Fruit fly (Drosophila melanogaster) whole organism, embryonic: Measurements from ENCODE around the gene lectin-28C.

Experiments
- BEAF-32 ChIP-seq: fragments of 200-800 bp; sonication (Bioruptor generic); optimal IDR thresholded peaks from 3 replicates; lab custom pipeline; 2017; ENCODE audit warnings: missing biosample characterization, missing genetic modification characterization, mild to moderate bottlenecking, moderate library complexity, missing genetic modification reagents
- CG10543 ChIP-seq: fragments of 200-800 bp; sonication (Bioruptor generic); optimal IDR thresholded peaks from 3 replicates; lab custom pipeline; 2017; ENCODE audit warnings: missing biosample characterization, mild to moderate bottlenecking, missing genetic modification characterization, moderate library complexity
- CG10565 ChIP-seq: fragments of 200-800 bp; sonication (Bioruptor generic); optimal IDR thresholded peaks from 3 replicates; lab custom pipeline; 2016; ENCODE audit warnings: missing biosample characterization, mild to moderate bottlenecking, missing genetic modification characterization
- CG10959 ChIP-seq: fragments of 200-800 bp; sonication (Bioruptor generic); IDR thresholded peaks from 2 replicates; pipeline ENCODE4 v1.3.6; 2022; ENCODE audit warnings: missing biosample characterization, missing genetic modification characterization
- CG12391 ChIP-seq: fragments of 200-800 bp; sonication (Bioruptor generic); optimal IDR thresholded peaks from 3 replicates; lab custom pipeline; 2018; ENCODE audit warnings: missing biosample characterization, mild to moderate bottlenecking, missing genetic modification characterization, moderate library complexity
- CG13123 ChIP-seq: fragments of 200-800 bp; sonication (Bioruptor generic); optimal IDR thresholded peaks from 2 replicates; lab custom pipeline; 2016; ENCODE audit warnings: missing biosample characterization, missing genetic modification characterization
- CG17361 ChIP-seq: fragments of 200-800 bp; sonication (Bioruptor generic); IDR thresholded peaks from 3 replicates; pipeline ENCODE4 v1.3.6; 2022; ENCODE audit warnings: missing biosample characterization, missing genetic modification characterization
- CG17568 ChIP-seq: fragments of 200-800 bp; sonication (Bioruptor generic); optimal IDR thresholded peaks from 2 replicates; lab custom pipeline; 2018; ENCODE audit warnings: missing biosample characterization, mild to moderate bottlenecking, missing genetic modification characterization, moderate library complexity
- CG30403 ChIP-seq: fragments of 200-800 bp; sonication (Bioruptor generic); optimal IDR thresholded peaks from 3 replicates; lab custom pipeline; 2016; ENCODE audit warnings: missing biosample characterization, missing genetic modification characterization
- CG32767 ChIP-seq: fragments of 200-800 bp; sonication (Bioruptor generic); IDR thresholded peaks from 2 replicates; pipeline ENCODE4 v1.3.6; 2022; ENCODE audit warnings: missing biosample characterization, missing genetic modification characterization
- CG3838 ChIP-seq: fragments of 200-800 bp; sonication (Bioruptor generic); optimal IDR thresholded peaks from 3 replicates; lab custom pipeline; 2016; ENCODE audit warnings: missing biosample characterization, missing genetic modification characterization
- CG4617 ChIP-seq: fragments of 200-800 bp; sonication (Bioruptor generic); optimal IDR thresholded peaks from 3 replicates; lab custom pipeline; 2016; ENCODE audit warnings: missing biosample characterization, missing genetic modification characterization, borderline replicate concordance
- CG5245 ChIP-seq: fragments of 200-800 bp; sonication (Bioruptor generic); optimal IDR thresholded peaks from 3 replicates; lab custom pipeline; 2016; ENCODE audit warnings: missing biosample characterization, missing genetic modification characterization
- CG5953 ChIP-seq: fragments of 200-800 bp; sonication (Bioruptor generic); IDR thresholded peaks from 2 replicates; pipeline ENCODE4 v1.3.6; 2022; ENCODE audit warnings: missing biosample characterization, missing genetic modification characterization
- CG6791 ChIP-seq: fragments of 200-800 bp; sonication (Bioruptor generic); IDR thresholded peaks from 3 replicates; pipeline ENCODE4 v1.3.6; 2022; ENCODE audit warnings: missing biosample characterization, missing genetic modification characterization; ENCODE audit not compliant: partially characterized antibody
- CG6854 ChIP-seq: fragments of 200-800 bp; sonication (Bioruptor generic); optimal IDR thresholded peaks from 3 replicates; lab custom pipeline; 2017; ENCODE audit warnings: missing biosample characterization, mild to moderate bottlenecking, missing genetic modification characterization
- D19A ChIP-seq: fragments of 200-800 bp; optimal IDR thresholded peaks from 3 replicates; lab custom pipeline; 2019; ENCODE audit warnings: missing biosample characterization, mild to moderate bottlenecking, missing genetic modification characterization, moderate library complexity
- Deaf1 ChIP-seq: fragments of 200-800 bp; optimal IDR thresholded peaks from 3 replicates; lab custom pipeline; 2019; ENCODE audit warnings: missing biosample characterization, mild to moderate bottlenecking, missing genetic modification characterization, moderate library complexity
- Eip74EF ChIP-seq, 2 experiments: fragments of 200-800 bp in 1 of 2; fragments of >200 bp in 1 of 2; sonication (Bioruptor generic) in 1 of 2; optimal IDR thresholded peaks; 2 replicates each; lab custom pipeline; 2017 to 2019; ENCODE audit warnings: missing biosample characterization in 2 of 2, missing genetic modification characterization in 2 of 2, mild to moderate bottlenecking in 1 of 2, moderate library complexity in 1 of 2
- H15 ChIP-seq: fragments of 200-800 bp; sonication (Bioruptor generic); IDR thresholded peaks from 3 replicates; pipeline ENCODE4 v1.3.6; 2022; ENCODE audit warnings: missing biosample characterization, missing genetic modification characterization
- HLH54F ChIP-seq: fragments of 200-800 bp; sonication (Bioruptor generic); optimal IDR thresholded peaks from 3 replicates; lab custom pipeline; 2016; ENCODE audit warnings: missing biosample characterization, missing genetic modification characterization
- Hr39 ChIP-seq: fragments of >200 bp; optimal IDR thresholded peaks from 2 replicates; lab custom pipeline; 2017
- Hr51 ChIP-seq, 2 experiments: fragments of 200-800 bp; sonication (Bioruptor generic); optimal IDR thresholded peaks; 2 replicates in 1 of 2; 3 replicates in 1 of 2; lab custom pipeline; 2016 to 2018; ENCODE audit warnings: missing biosample characterization in 2 of 2, missing genetic modification characterization in 2 of 2, mild to moderate bottlenecking in 1 of 2, moderate library complexity in 1 of 2
- Hr78 ChIP-seq, 2 experiments: fragments of 200-800 bp in 1 of 2; fragments of >200 bp in 1 of 2; sonication (Bioruptor generic) in 1 of 2; optimal IDR thresholded peaks; 2 replicates each; lab custom pipeline; 2017 to 2019; ENCODE audit warnings: missing biosample characterization in 2 of 2, missing genetic modification characterization in 2 of 2, mild to moderate bottlenecking in 1 of 2, moderate library complexity in 1 of 2
- Nf-YC ChIP-seq: fragments of 200-800 bp; optimal IDR thresholded peaks from 3 replicates; lab custom pipeline; 2019; ENCODE audit warnings: missing biosample characterization, mild to moderate bottlenecking, missing genetic modification characterization, moderate library complexity
- Poxn ChIP-seq: fragments of 200-800 bp; sonication (Bioruptor generic); IDR thresholded peaks from 2 replicates; pipeline ENCODE4 v1.3.6; 2022; ENCODE audit warnings: missing biosample characterization, missing genetic modification characterization
- Rfx ChIP-seq: fragments of 200-800 bp; sonication (Bioruptor generic); IDR thresholded peaks from 2 replicates; pipeline ENCODE4 v1.3.6; 2022; ENCODE audit warnings: missing biosample characterization, missing genetic modification characterization
- Side ChIP-seq: fragments of 200-800 bp; sonication (Bioruptor generic); optimal IDR thresholded peaks from 2 replicates; lab custom pipeline; 2016; ENCODE audit warnings: missing biosample characterization, missing genetic modification characterization
- Sin3A ChIP-seq: fragments of >200 bp; optimal IDR thresholded peaks from 2 replicates; lab custom pipeline; 2018
- Trl ChIP-seq, 3 experiments: fragments of >200 bp in 2 of 3; fragments of 200-800 bp in 1 of 3; sonication (Bioruptor generic) in 1 of 3; optimal IDR thresholded peaks; 2 replicates in 1 of 3; 3 replicates in 2 of 3; lab custom pipeline; 2016 to 2017; ENCODE audit warnings: missing biosample characterization in 1 of 3, missing genetic modification characterization in 1 of 3
- Vsx1 ChIP-seq: fragments of 200-800 bp; sonication (Bioruptor generic); optimal IDR thresholded peaks from 2 replicates; lab custom pipeline; 2017; ENCODE audit warnings: missing biosample characterization, mild to moderate bottlenecking, missing genetic modification characterization, missing genetic modification reagents
- chif ChIP-seq, 2 experiments: fragments of 200-800 bp; sonication (Bioruptor generic); optimal IDR thresholded peaks; 3 replicates each; lab custom pipeline; 2016; ENCODE audit warnings: missing biosample characterization in 2 of 2, missing genetic modification characterization in 2 of 2
- chm ChIP-seq: fragments of 200-800 bp; sonication (Bioruptor generic); IDR thresholded peaks from 2 replicates; pipeline ENCODE4 v1.3.6; 2022; ENCODE audit warnings: missing biosample characterization, missing genetic modification characterization
- crp ChIP-seq, 2 experiments: fragments of 200-800 bp; sonication (Bioruptor generic); optimal IDR thresholded peaks; 2 replicates in 1 of 2; 3 replicates in 1 of 2; lab custom pipeline; 2017; ENCODE audit warnings: missing biosample characterization in 2 of 2, missing genetic modification characterization in 2 of 2, mild to moderate bottlenecking in 1 of 2, moderate library complexity in 1 of 2
- exex ChIP-seq: fragments of 200-800 bp; sonication (Bioruptor generic); optimal IDR thresholded peaks from 4 replicates; lab custom pipeline; 2018; ENCODE audit warnings: missing biosample characterization, mild to moderate bottlenecking, missing genetic modification characterization, moderate library complexity
- fd3F ChIP-seq: fragments of 200-800 bp; sonication (Bioruptor generic); optimal IDR thresholded peaks from 2 replicates; lab custom pipeline; 2018; ENCODE audit warnings: missing biosample characterization, mild to moderate bottlenecking, missing genetic modification characterization, moderate library complexity
- gsb-n ChIP-seq: fragments of 200-800 bp; sonication (Bioruptor generic); optimal IDR thresholded peaks from 3 replicates; lab custom pipeline; 2018; ENCODE audit warnings: missing biosample characterization, mild to moderate bottlenecking, missing genetic modification characterization
- inv ChIP-seq: fragments of 200-800 bp; sonication (Bioruptor generic); IDR thresholded peaks from 2 replicates; pipeline ENCODE4 v1.3.6; 2022; ENCODE audit warnings: missing biosample characterization, missing genetic modification characterization; ENCODE audit not compliant: partially characterized antibody
- kni ChIP-seq: fragments of 200-800 bp; sonication (Bioruptor generic); optimal IDR thresholded peaks from 3 replicates; lab custom pipeline; 2017; ENCODE audit warnings: mild to moderate bottlenecking, missing biosample characterization, missing genetic modification reagents, missing genetic modification characterization
- oc ChIP-seq: fragments of 200-800 bp; sonication (Bioruptor generic); optimal IDR thresholded peaks from 2 replicates; lab custom pipeline; 2018; ENCODE audit warnings: missing biosample characterization, mild to moderate bottlenecking, missing genetic modification characterization, moderate library complexity
- pan ChIP-seq, 4 experiments: fragments of >200 bp in 3 of 4; fragments of 200-800 bp in 1 of 4; sonication (Bioruptor generic) in 1 of 4; optimal IDR thresholded peaks in 3 of 4; IDR thresholded peaks in 1 of 4; 2 replicates each; pipeline versions ENCODE4 v1.3.6 to Lab custom; 2017 to 2022; ENCODE audit warnings: missing biosample characterization in 2 of 4, missing genetic modification characterization in 2 of 4, mixed read lengths in 1 of 4
- repo ChIP-seq: fragments of 200-800 bp; sonication (Bioruptor generic); optimal IDR thresholded peaks from 2 replicates; lab custom pipeline; 2016; ENCODE audit warnings: missing biosample characterization, missing genetic modification characterization
- sc ChIP-seq, 3 experiments: fragments of >200 bp in 2 of 3; fragments of 200-800 bp in 1 of 3; sonication (Bioruptor generic) in 1 of 3; optimal IDR thresholded peaks; 2 replicates in 2 of 3; 3 replicates in 1 of 3; lab custom pipeline; 2017; ENCODE audit warnings: mild to moderate bottlenecking in 1 of 3, missing biosample characterization in 1 of 3, missing genetic modification characterization in 1 of 3, missing genetic modification reagents in 1 of 3
- seq ChIP-seq: fragments of 200-800 bp; sonication (Bioruptor generic); IDR thresholded peaks from 2 replicates; pipeline ENCODE4 v1.3.6; 2022; ENCODE audit warnings: missing biosample characterization, missing genetic modification characterization
- sug ChIP-seq: fragments of 200-800 bp; optimal IDR thresholded peaks from 2 replicates; lab custom pipeline; 2019; ENCODE audit warnings: missing biosample characterization, mild to moderate bottlenecking, missing genetic modification characterization, moderate library complexity
- tap ChIP-seq: fragments of 200-800 bp; optimal IDR thresholded peaks from 3 replicates; lab custom pipeline; 2019; ENCODE audit warnings: missing biosample characterization, mild to moderate bottlenecking, missing genetic modification characterization, moderate library complexity
- tin ChIP-seq: fragments of 200-800 bp; sonication (Bioruptor generic); optimal IDR thresholded peaks from 3 replicates; lab custom pipeline; 2016; ENCODE audit warnings: missing biosample characterization, missing genetic modification characterization
- trem ChIP-seq: fragments of 200-800 bp; optimal IDR thresholded peaks from 3 replicates; lab custom pipeline; 2019; ENCODE audit warnings: missing biosample characterization, mild to moderate bottlenecking, missing genetic modification characterization, moderate library complexity
- tup ChIP-seq: fragments of 200-800 bp; sonication (Bioruptor generic); optimal IDR thresholded peaks from 2 replicates; lab custom pipeline; 2016; ENCODE audit warnings: missing biosample characterization, mild to moderate bottlenecking, missing genetic modification characterization, moderate library complexity

lectin-28C gene

dm6 chr2L:7851609-7852008 lies 5.3 kb upstream of the lectin-28C start (continued):
- TF ChIP-seq inv, result no peak
- peak; percentile 10 for TF ChIP-seq trem
- TF ChIP-seq CG10543 (GFP tag; lab: Kevin White, UChicago), result no peak
- TF ChIP-seq CG10565 (GFP tag; lab: Kevin White, UChicago), result no peak
- peak; percentile 7 for TF ChIP-seq tin (GFP tag; lab: Kevin White, UChicago)
- no peak for TF ChIP-seq H15 (GFP tag; lab: Robert Waterston, UW)
- TF ChIP-seq Trl (optimal IDR thresholded peaks at IDR 0.05; lab: Kevin White, UChicago), result no peak
- TF ChIP-seq Trl (GFP tag; optimal IDR thresholded peaks at IDR 0.05; lab: Kevin White, UChicago), result no peak
- no peak for TF ChIP-seq Eip74EF (GFP tag; optimal IDR thresholded peaks at IDR 0.05; lab: Kevin White, UChicago)
- TF ChIP-seq Sin3A (lab: Kevin White, UChicago), result no peak
- no peak for TF ChIP-seq CG4617 (GFP tag; lab: Kevin White, UChicago)
- TF ChIP-seq CG6791 (GFP tag; lab: Robert Waterston, UW), result no peak
- TF ChIP-seq CG30403, result peak; percentile 34
- TF ChIP-seq chm (GFP tag; lab: Robert Waterston, UW), result no peak
- TF ChIP-seq CG17361 (GFP tag; lab: Robert Waterston, UW), result 0 out of 3 replicates have a peak, but pooled peaks have one; percentile 37
- TF ChIP-seq Hr51 (GFP tag; optimal IDR thresholded peaks at IDR 0.05; lab: Kevin White, UChicago), result peak in 1 of 2 experiments; percentile 56
- no peak for TF ChIP-seq seq (GFP tag; lab: Robert Waterston, UW)
- TF ChIP-seq CG32767 (GFP tag; lab: Robert Waterston, UW), result no peak
- TF ChIP-seq sug (tag; lab: Kevin White, UChicago), result no peak
- TF ChIP-seq CG17568 (GFP tag; lab: Kevin White, UChicago), result no peak
- TF ChIP-seq oc (tag; lab: Kevin White, UChicago), result no peak
- TF ChIP-seq tap (tag; lab: Kevin White, UChicago), result peak; percentile 26
- TF ChIP-seq crp (GFP tag; optimal IDR thresholded peaks at IDR 0.05; lab: Kevin White, UChicago), result no peak
- no peak for TF ChIP-seq Rfx
- TF ChIP-seq CG13123, result no peak
- TF ChIP-seq tup (GFP tag; lab: Kevin White, UChicago), result no peak
- TF ChIP-seq Deaf1 (tag; lab: Kevin White, UChicago), result peak; percentile 23
- TF ChIP-seq Nf-YC (tag; lab: Kevin White, UChicago), result no peak
- no peak for TF ChIP-seq exex (tag; lab: Kevin White, UChicago)
- TF ChIP-seq sc (optimal IDR thresholded peaks at IDR 0.05; lab: Kevin White, UChicago), result no peak
- no peak for TF ChIP-seq sc (GFP tag; optimal IDR thresholded peaks at IDR 0.05; lab: Kevin White, UChicago)
- TF ChIP-seq CG6854 (GFP tag; lab: Kevin White, UChicago), result no peak
- no peak for TF ChIP-seq BEAF-32 (GFP tag; lab: Kevin White, UChicago)
- no peak for TF ChIP-seq kni
- TF ChIP-seq CG12391, result peak; percentile 39
- TF ChIP-seq D19A (tag; lab: Kevin White, UChicago), result peak; percentile 28
- TF ChIP-seq chif (GFP tag; optimal IDR thresholded peaks at IDR 0.05; lab: Kevin White, UChicago), result peak in 1 of 2 experiments; percentile 1
- TF ChIP-seq Poxn, result no peak
- no peak for TF ChIP-seq CG5245
- TF ChIP-seq HLH54F (GFP tag; lab: Kevin White, UChicago), result no peak
- no peak for TF ChIP-seq pan (optimal IDR thresholded peaks at IDR 0.05; lab: Kevin White, UChicago)
- no peak for TF ChIP-seq pan (GFP tag; optimal IDR thresholded peaks at IDR 0.05 in 1 of 2, IDR thresholded peaks at IDR 0.05 in 1 of 2)
- TF ChIP-seq gsb-n (tag; lab: Kevin White, UChicago), result no peak
- TF ChIP-seq CG10959 (GFP tag; lab: Robert Waterston, UW), result no peak
- TF ChIP-seq fd3F (GFP tag; lab: Kevin White, UChicago), result no peak
- no peak for TF ChIP-seq Hr39 (lab: Kevin White, UChicago)
- no peak for TF ChIP-seq Hr78 (GFP tag; optimal IDR thresholded peaks at IDR 0.05; lab: Kevin White, UChicago)
- TF ChIP-seq CG3838, result no peak
- no peak for TF ChIP-seq repo (GFP tag; lab: Kevin White, UChicago)
- no peak for TF ChIP-seq Vsx1 (GFP tag; lab: Kevin White, UChicago)
- no peak for TF ChIP-seq Side (GFP tag; lab: Kevin White, UChicago)
- no peak for TF ChIP-seq CG5953 (GFP tag; lab: Robert Waterston, UW)
